Fruit fly (Drosophila melanogaster) Kc167 (cell line): ENCODE data around the gene Kmn2.

ENCODE experiments used
- Myc ChIP-seq: fragments of >200 bp; optimal IDR thresholded peaks from 2 replicates; lab custom pipeline; 2017; ENCODE audit warnings: missing external identifiers
- Sin3A ChIP-seq: fragments of >200 bp; optimal IDR thresholded peaks from 2 replicates; lab custom pipeline; 2018; ENCODE audit warnings: missing external identifiers
- h ChIP-seq: fragments of >200 bp; optimal IDR thresholded peaks from 3 replicates; lab custom pipeline; 2018; ENCODE audit warnings: missing external identifiers
- insv ChIP-seq: fragments of >200 bp; optimal IDR thresholded peaks from 3 replicates; lab custom pipeline; 2018; ENCODE audit warnings: missing external identifiers
- psq ChIP-seq: fragments of >200 bp; optimal IDR thresholded peaks from 2 replicates; lab custom pipeline; 2017; ENCODE audit warnings: missing external identifiers
- ttk ChIP-seq: sonication (Bioruptor generic); optimal IDR thresholded peaks from 2 replicates; lab custom pipeline; 2017; ENCODE audit warnings: missing external identifiers

DNA sequence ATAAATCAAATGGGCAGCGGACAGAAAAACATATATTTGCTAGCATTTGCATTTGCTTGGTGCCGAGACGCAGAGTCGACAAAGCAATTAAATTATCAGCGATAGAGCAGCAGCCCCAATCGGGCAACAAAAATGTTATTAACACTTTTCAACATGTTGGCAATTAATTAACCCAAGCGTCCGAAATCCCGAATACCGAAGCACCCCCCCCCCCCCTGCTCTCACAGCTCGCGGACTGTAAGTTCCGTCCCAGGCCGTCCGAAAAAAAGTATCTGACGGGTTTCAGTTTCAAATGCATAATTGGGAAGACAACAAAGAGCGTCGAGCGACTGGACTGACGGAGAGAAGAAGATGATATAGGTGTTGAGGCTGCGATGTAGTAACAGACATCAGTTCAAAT lies 10.9 kb downstream of the Kmn2 start:
- TF ChIP-seq Myc (lab: Kevin White, UChicago) (no peak), ttk (lab: Kevin White, UChicago) (no peak), Sin3A (lab: Kevin White, UChicago) (no peak), insv (no peak), psq (no peak), h (lab: Kevin White, UChicago) (no peak)
